Worm (Caenorhabditis elegans): ENCODE results near the gene C02E7.8.

- no peak for TF ChIP-seq nhr-10 (tag; optimal IDR thresholded peaks at IDR 0.05)
- TF ChIP-seq zag-1 (tag; optimal IDR thresholded peaks at IDR 0.05): no peak
- no peak for TF ChIP-seq lin-39 (tag; optimal IDR thresholded peaks at IDR 0.05)
- no peak for TF ChIP-seq mdl-1 (tag; optimal IDR thresholded peaks at IDR 0.05)
- no peak for TF ChIP-seq unc-62 (GFP tag; optimal IDR thresholded peaks at IDR 0.05)
Measured at ce11 chrV:4937337-4937736, 16.7 kb upstream of the C02E7.8 start.
